Worm (Caenorhabditis elegans) whole organism, young adult: ENCODE results near the gene T04C12.7.

Experiments used
- C06A6.2 ChIP-seq: fragments of 200-800 bp; sonication (Bioruptor generic); conservative IDR thresholded peaks from 2 replicates; pipeline ENCODE4 v1.3.6; 2022; ENCODE audit warnings: missing genetic modification characterization, missing compliant biosample characterization
- C17E4.6 ChIP-seq: fragments of 200-800 bp; sonication (Bioruptor generic); IDR thresholded peaks from 2 replicates; pipeline ENCODE4 v1.3.6; 2022; ENCODE audit warnings: missing genetic modification reagents, missing genetic modification characterization, missing compliant biosample characterization
- D2030.7 ChIP-seq: fragments of 200-800 bp; sonication (Bioruptor generic); IDR thresholded peaks from 2 replicates; pipeline ENCODE4 v1.3.6; 2022; ENCODE audit warnings: missing genetic modification reagents, missing genetic modification characterization, missing compliant biosample characterization
- F23B12.7 ChIP-seq: sonication (generic microtip); optimal IDR thresholded peaks from 2 replicates; lab custom pipeline; 2017; ENCODE audit warnings: missing genetic modification characterization, mild to moderate bottlenecking, missing compliant biosample characterization, antibody characterized with exemption, moderate library complexity; ENCODE audit not compliant: insufficient read depth
- F57C9.4 ChIP-seq: sonication (generic microtip); optimal IDR thresholded peaks from 2 replicates; lab custom pipeline; 2017; ENCODE audit warnings: mild to moderate bottlenecking, missing genetic modification characterization, missing compliant biosample characterization
- K11D2.4 ChIP-seq: fragments of 200-800 bp; sonication (Bioruptor generic); IDR thresholded peaks from 2 replicates; pipeline ENCODE4 v1.3.6; 2022; ENCODE audit warnings: missing genetic modification reagents, missing genetic modification characterization, missing compliant biosample characterization
- K12H6.12 ChIP-seq: fragments of 200-800 bp; sonication (Bioruptor generic); optimal IDR thresholded peaks from 2 replicates; lab custom pipeline; 2018; ENCODE audit warnings: mild to moderate bottlenecking, missing genetic modification characterization, missing compliant biosample characterization
- attf-5 ChIP-seq: fragments of 200-800 bp; sonication (Bioruptor generic); optimal IDR thresholded peaks from 2 replicates; lab custom pipeline; 2018; ENCODE audit warnings: mild to moderate bottlenecking, missing genetic modification characterization, missing compliant biosample characterization
- bed-2 ChIP-seq: fragments of 200-800 bp; sonication (Bioruptor generic); IDR thresholded peaks from 2 replicates; pipeline ENCODE4 v1.3.6; 2022; ENCODE audit warnings: missing genetic modification reagents, missing genetic modification characterization, missing compliant biosample characterization
- cebp-1 ChIP-seq, 2 experiments: fragments of 200-800 bp in 1 of 2; sonication (Bioruptor generic) in 1 of 2; sonication (generic microtip) in 1 of 2; IDR thresholded peaks in 1 of 2; optimal IDR thresholded peaks in 1 of 2; 2 replicates each; pipeline versions ENCODE4 v1.3.6 to Lab custom; 2017 to 2022; ENCODE audit warnings: missing compliant biosample characterization in 2 of 2, missing genetic modification characterization in 2 of 2, mild to moderate bottlenecking in 1 of 2, missing genetic modification reagents in 1 of 2, moderate library complexity in 1 of 2
- cebp-2 ChIP-seq: fragments of 200-800 bp; sonication (Bioruptor generic); IDR thresholded peaks from 2 replicates; pipeline ENCODE4 v1.3.6; 2022; ENCODE audit warnings: missing genetic modification characterization, missing compliant biosample characterization
- ceh-100 ChIP-seq: fragments of 200-800 bp; sonication (Bioruptor generic); IDR thresholded peaks from 2 replicates; pipeline ENCODE4 v1.3.6; 2022; ENCODE audit warnings: missing genetic modification reagents, missing genetic modification characterization, missing compliant biosample characterization
- ceh-40 ChIP-seq: fragments of 200-800 bp; sonication (Bioruptor generic); IDR thresholded peaks from 2 replicates; pipeline ENCODE4 v1.3.6; 2022; ENCODE audit warnings: missing genetic modification characterization, missing compliant biosample characterization
- ceh-58 ChIP-seq: fragments of 200-800 bp; sonication (Bioruptor generic); IDR thresholded peaks from 2 replicates; pipeline ENCODE4 v1.3.6; 2022; ENCODE audit warnings: missing genetic modification characterization, missing compliant biosample characterization
- ceh-91 ChIP-seq: fragments of 200-800 bp; sonication (Bioruptor generic); IDR thresholded peaks from 2 replicates; pipeline ENCODE4 v1.3.6; 2022; ENCODE audit warnings: missing genetic modification reagents, missing genetic modification characterization, missing compliant biosample characterization
- chd-7 ChIP-seq: sonication (generic microtip); optimal IDR thresholded peaks from 2 replicates; lab custom pipeline; 2016; ENCODE audit warnings: mild to moderate bottlenecking, missing genetic modification characterization, moderate library complexity, missing compliant biosample characterization
- dox-1 ChIP-seq: fragments of 200-800 bp; sonication (Bioruptor generic); IDR thresholded peaks from 2 replicates; pipeline ENCODE4 v1.3.6; 2022; ENCODE audit warnings: missing genetic modification reagents, missing genetic modification characterization, missing compliant biosample characterization
- dpl-1 ChIP-seq: fragments of 150-350 bp; optimal IDR thresholded peaks from 2 replicates; lab custom pipeline; 2014; ENCODE audit warnings: missing biosample characterization, missing genetic modification reagents, missing genetic modification characterization
- efl-1 ChIP-seq: fragments of 150-350 bp; optimal IDR thresholded peaks from 2 replicates; lab custom pipeline; 2014; ENCODE audit warnings: missing biosample characterization, missing genetic modification reagents, missing genetic modification characterization
- fkh-3 ChIP-seq: sonication (generic microtip); optimal IDR thresholded peaks from 2 replicates; lab custom pipeline; 2016; ENCODE audit warnings: mild to moderate bottlenecking, missing genetic modification characterization, missing compliant biosample characterization
- hmg-20 ChIP-seq: fragments of 200-800 bp; sonication (Bioruptor generic); IDR thresholded peaks from 2 replicates; pipeline ENCODE4 v1.3.6; 2022; ENCODE audit warnings: missing genetic modification reagents, missing genetic modification characterization, missing compliant biosample characterization
- hsf-1 ChIP-seq: fragments of 200-800 bp; sonication (Bioruptor generic); IDR thresholded peaks from 2 replicates; pipeline ENCODE4 v1.3.6; 2022; ENCODE audit warnings: missing genetic modification reagents, missing genetic modification characterization, missing compliant biosample characterization
- let-607 ChIP-seq, 2 experiments: fragments of 200-800 bp in 1 of 2; sonication (Bioruptor generic) in 1 of 2; sonication (generic microtip) in 1 of 2; optimal IDR thresholded peaks; 2 replicates each; lab custom pipeline; 2016 to 2018; ENCODE audit warnings: mild to moderate bottlenecking in 2 of 2, missing compliant biosample characterization in 2 of 2, missing genetic modification characterization in 2 of 2, moderate library complexity in 2 of 2, missing genotype in 1 of 2
- lin-35 ChIP-seq, 3 experiments: fragments of 150-350 bp in 2 of 3; sonication (generic microtip) in 1 of 3; optimal IDR thresholded peaks; 2 replicates each; lab custom pipeline; 2014 to 2018; ENCODE audit warnings: missing biosample characterization in 3 of 3, missing genetic modification characterization in 3 of 3, missing genetic modification reagents in 3 of 3
- lin-40 ChIP-seq: sonication (generic microtip); optimal IDR thresholded peaks from 2 replicates; lab custom pipeline; 2016; ENCODE audit warnings: missing genetic modification characterization, mild to moderate bottlenecking, missing compliant biosample characterization, missing genotype, missing genetic modification reagents
- lin-54 ChIP-seq: fragments of 200-800 bp; sonication (Bioruptor generic); optimal IDR thresholded peaks from 2 replicates; lab custom pipeline; 2018; ENCODE audit warnings: mild to moderate bottlenecking, missing genetic modification characterization, missing compliant biosample characterization
- lir-1 ChIP-seq: fragments of 200-800 bp; sonication (Bioruptor generic); conservative IDR thresholded peaks from 2 replicates; pipeline ENCODE4 v1.3.6; 2022; ENCODE audit warnings: missing genetic modification reagents, missing genetic modification characterization, missing compliant biosample characterization
- lsl-1 ChIP-seq: fragments of 200-800 bp; sonication (Bioruptor generic); optimal IDR thresholded peaks from 2 replicates; lab custom pipeline; 2018; ENCODE audit warnings: mild to moderate bottlenecking, missing genetic modification characterization, moderate library complexity, missing compliant biosample characterization
- madf-10 ChIP-seq: sonication (generic microtip); optimal IDR thresholded peaks from 2 replicates; lab custom pipeline; 2016; ENCODE audit warnings: mild to moderate bottlenecking, missing genetic modification characterization, missing compliant biosample characterization
- madf-3 ChIP-seq: fragments of 200-800 bp; sonication (Bioruptor generic); IDR thresholded peaks from 2 replicates; pipeline ENCODE4 v1.3.6; 2022; ENCODE audit warnings: missing genetic modification reagents, missing genetic modification characterization, missing compliant biosample characterization
- madf-6 ChIP-seq: fragments of 200-800 bp; sonication (Bioruptor generic); IDR thresholded peaks from 2 replicates; pipeline ENCODE4 v1.3.6; 2022; ENCODE audit warnings: missing genetic modification reagents, missing genetic modification characterization, missing compliant biosample characterization
- madf-8 ChIP-seq: fragments of 200-800 bp; sonication (Bioruptor generic); conservative IDR thresholded peaks from 2 replicates; pipeline ENCODE4 v1.3.6; 2022; ENCODE audit warnings: missing genetic modification reagents, missing genetic modification characterization, missing compliant biosample characterization
- mel-28 ChIP-seq: sonication (generic microtip); optimal IDR thresholded peaks from 2 replicates; lab custom pipeline; 2016; ENCODE audit warnings: borderline replicate concordance, mild to moderate bottlenecking, missing genetic modification characterization, missing compliant biosample characterization
- mxl-1 ChIP-seq: sonication (generic microtip); optimal IDR thresholded peaks from 2 replicates; lab custom pipeline; 2016; ENCODE audit warnings: missing genetic modification characterization, missing compliant biosample characterization
- nhr-90 ChIP-seq: sonication (generic microtip); optimal IDR thresholded peaks from 2 replicates; lab custom pipeline; 2016; ENCODE audit warnings: missing genotype, mild to moderate bottlenecking, missing genetic modification characterization, missing compliant biosample characterization
- pbrm-1 ChIP-seq: fragments of 200-800 bp; sonication (Bioruptor generic); IDR thresholded peaks from 2 replicates; pipeline ENCODE4 v1.3.6; 2022; ENCODE audit warnings: missing genetic modification reagents, missing genetic modification characterization, missing compliant biosample characterization
- pha-4 ChIP-seq: fragments of 150-350 bp; sonication (generic microtip); optimal IDR thresholded peaks from 2 replicates; lab custom pipeline; 2014; ENCODE audit warnings: missing biosample characterization, missing genetic modification reagents, missing genetic modification characterization
- rcor-1 ChIP-seq: fragments of 200-800 bp; sonication (Bioruptor generic); IDR thresholded peaks from 2 replicates; pipeline ENCODE4 v1.3.6; 2022; ENCODE audit warnings: missing genetic modification reagents, missing genetic modification characterization, missing compliant biosample characterization
- rec-8 ChIP-seq, 2 experiments: sonication (generic microtip); optimal IDR thresholded peaks; 2 replicates each; lab custom pipeline; 2016; ENCODE audit warnings: mild to moderate bottlenecking in 2 of 2, missing genetic modification characterization in 2 of 2, missing genetic modification reagents in 2 of 2, missing genotype in 2 of 2, missing biosample characterization in 1 of 2, missing compliant biosample characterization in 1 of 2, moderate library complexity in 1 of 2
- snpc-4 ChIP-seq, 5 experiments: fragments of 150-350 bp in 1 of 5; sonication (generic microtip) in 4 of 5; optimal IDR thresholded peaks; 2 replicates each; lab custom pipeline; 2014 to 2018; ENCODE audit warnings: missing genetic modification characterization in 5 of 5, missing biosample characterization in 3 of 5, antibody characterized with exemption in 2 of 5, mild to moderate bottlenecking in 2 of 5, missing compliant biosample characterization in 2 of 5, missing genotype in 2 of 5, moderate library complexity in 2 of 5, missing genetic modification reagents in 1 of 5
- tbp1 ChIP-seq: fragments of 200-800 bp; sonication (Bioruptor generic); optimal IDR thresholded peaks from 2 replicates; lab custom pipeline; 2018; ENCODE audit warnings: mild to moderate bottlenecking, missing genetic modification characterization, missing compliant biosample characterization
- unc-62 ChIP-seq: fragments of 150-350 bp; optimal IDR thresholded peaks from 2 replicates; lab custom pipeline; 2014; ENCODE audit warnings: missing biosample characterization, missing genetic modification reagents, missing genetic modification characterization
- xnd-1 ChIP-seq: sonication (generic microtip); optimal IDR thresholded peaks from 2 replicates; lab custom pipeline; 2016; ENCODE audit warnings: missing genotype, missing genetic modification reagents, missing genetic modification characterization, missing compliant biosample characterization
- ztf-18 ChIP-seq: sonication (generic microtip); optimal IDR thresholded peaks from 2 replicates; lab custom pipeline; 2016; ENCODE audit warnings: missing genotype, mild to moderate bottlenecking, missing genetic modification characterization, missing compliant biosample characterization
- ztf-22 ChIP-seq: fragments of 200-800 bp; sonication (Bioruptor generic); optimal IDR thresholded peaks from 2 replicates; lab custom pipeline; 2018; ENCODE audit warnings: mild to moderate bottlenecking, missing genetic modification characterization, moderate library complexity, missing compliant biosample characterization
- ztf-28 ChIP-seq: fragments of 200-800 bp; sonication (Bioruptor generic); IDR thresholded peaks from 2 replicates; pipeline ENCODE4 v1.3.6; 2022; ENCODE audit warnings: missing genetic modification reagents, missing genetic modification characterization, missing compliant biosample characterization

The T04C12.7 gene

ce11 chrV:11029309-11029708 lies 24.6 kb upstream of the T04C12.7 start:
- TF ChIP-seq lin-40 (tag; lab: Kevin White, UChicago) (peak; percentile 30), xnd-1 (tag; lab: Kevin White, UChicago) (no peak), D2030.7 (GFP tag; lab: Robert Waterston, UW) (peak; percentile 41; the same call in 1 of the 2 replicates), ceh-100 (GFP tag; lab: Robert Waterston, UW) (peak; percentile 53), lir-1 (GFP tag; lab: Robert Waterston, UW) (peak; percentile 50; the same call in 1 of the 2 replicates), mxl-1 (tag; lab: Kevin White, UChicago) (no peak), C06A6.2 (no peak), ceh-91 (0 out of 2 replicates have a peak, but pooled peaks have one; percentile 27), K11D2.4 (GFP tag; lab: Robert Waterston, UW) (peak; percentile 72), madf-10 (tag; lab: Kevin White, UChicago) (peak; percentile 2), cebp-1 (GFP tag; IDR thresholded peaks at IDR 0.05; lab: Robert Waterston, UW) (no peak), cebp-1 (tag; optimal IDR thresholded peaks at IDR 0.05; lab: Kevin White, UChicago) (peak; percentile 23), F57C9.4 (no peak), F23B12.7 (tag; lab: Kevin White, UChicago) (no peak), nhr-90 (tag; lab: Kevin White, UChicago) (no peak), rcor-1 (peak; percentile 34; the same call in 1 of the 2 replicates), pbrm-1 (GFP tag; lab: Robert Waterston, UW) (peak; percentile 41; the same call in 1 of the 2 replicates), dox-1 (GFP tag; lab: Robert Waterston, UW) (peak; percentile 51; the same call in 1 of the 2 replicates), snpc-4 (GFP tag; optimal IDR thresholded peaks at IDR 0.05; lab: Kevin White, UChicago) (no peak), snpc-4 (tag; optimal IDR thresholded peaks at IDR 0.05; lab: Kevin White, UChicago) (no peak), dpl-1 (GFP tag; lab: Kevin White, UChicago) (peak; percentile 54), tbp1 (GFP tag; lab: Kevin White, UChicago) (no peak), madf-3 (0 out of 2 replicates have a peak, but pooled peaks have one; percentile 56), lsl-1 (GFP tag; lab: Kevin White, UChicago) (peak; percentile 48), lin-35 (GFP tag; optimal IDR thresholded peaks at IDR 0.05; lab: Kevin White, UChicago) (peak in 1 of 3 experiments; percentile 72), chd-7 (peak; percentile 9), ztf-22 (GFP tag; lab: Kevin White, UChicago) (no peak), cebp-2 (GFP tag; lab: Robert Waterston, UW) (no peak), ztf-18 (no peak), unc-62 (no peak), attf-5 (peak; percentile 5), ceh-58 (GFP tag; lab: Robert Waterston, UW) (no peak), mel-28 (tag; lab: Kevin White, UChicago) (no peak), fkh-3 (no peak), rec-8 (tag; optimal IDR thresholded peaks at IDR 0.05; lab: Kevin White, UChicago) (peak; percentile 14 to 26), hsf-1 (no peak), efl-1 (GFP tag; lab: Kevin White, UChicago) (peak; percentile 72), hmg-20 (GFP tag; lab: Robert Waterston, UW) (0 out of 2 replicates have a peak, but pooled peaks have one; percentile 49), C17E4.6 (GFP tag; lab: Robert Waterston, UW) (0 out of 2 replicates have a peak, but pooled peaks have one; percentile 14), ceh-40 (0 out of 2 replicates have a peak, but pooled peaks have one; percentile 72), let-607 (tag; optimal IDR thresholded peaks at IDR 0.05; lab: Kevin White, UChicago) (peak in 1 of 2 experiments; percentile 7), ztf-28 (GFP tag; lab: Robert Waterston, UW) (no peak; the same call in 1 of the 2 replicates), pha-4 (tag; lab: Kevin White, UChicago) (no peak), madf-8 (GFP tag; lab: Robert Waterston, UW) (peak; percentile 51), bed-2 (0 out of 2 replicates have a peak, but pooled peaks have one; percentile 57), madf-6 (GFP tag; lab: Robert Waterston, UW) (peak; percentile 40), lin-54 (GFP tag; lab: Kevin White, UChicago) (peak; percentile 92), K12H6.12 (tag; lab: Kevin White, UChicago) (peak; percentile 58)
